Worm (Caenorhabditis elegans): ENCODE data around the gene C30F2.5.

Gene C30F2.5

DNA sequence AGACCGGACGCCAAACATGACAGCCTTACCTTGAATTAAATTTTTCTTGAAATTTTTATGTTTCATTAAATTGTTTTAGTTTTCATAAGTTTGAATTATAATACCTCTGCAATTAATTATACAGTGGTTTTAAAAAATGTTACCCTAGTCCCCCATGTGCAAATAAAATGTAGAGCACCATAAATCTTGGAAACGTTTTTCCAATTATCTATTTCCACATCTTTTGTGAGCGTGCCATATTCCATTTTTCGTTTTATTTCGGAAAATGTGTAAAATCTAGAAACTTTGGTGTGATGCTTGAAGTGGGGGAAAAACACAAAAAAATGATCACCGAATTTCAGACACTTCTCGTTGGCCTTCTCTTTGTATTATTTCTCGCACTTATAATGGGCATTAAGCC lies 28.2 kb downstream of the C30F2.5 start:
- TF ChIP-seq nhr-2 (tag; optimal IDR thresholded peaks at IDR 0.05): no peak
- no peak for TF ChIP-seq lin-32 (GFP tag; optimal IDR thresholded peaks at IDR 0.05)
- no peak for TF ChIP-seq nhr-237 (tag; optimal IDR thresholded peaks at IDR 0.05)
- no peak for TF ChIP-seq flh-1 (GFP tag; optimal IDR thresholded peaks at IDR 0.05)
- no peak for TF ChIP-seq pha-4 (tag; optimal IDR thresholded peaks at IDR 0.05)

- TF ChIP-seq cnd-1 (tag; optimal IDR thresholded peaks at IDR 0.05) (no peak), lin-32 (GFP tag; optimal IDR thresholded peaks at IDR 0.05) (no peak), ceh-83 (GFP tag; optimal IDR thresholded peaks at IDR 0.05) (no peak), tbx-8 (GFP tag; optimal IDR thresholded peaks at IDR 0.05) (no peak), flh-1 (GFP tag; optimal IDR thresholded peaks at IDR 0.05) (no peak), ceh-39 (tag; optimal IDR thresholded peaks at IDR 0.05) (no peak), nhr-28 (tag; optimal IDR thresholded peaks at IDR 0.05) (no peak), blmp-1 (tag; optimal IDR thresholded peaks at IDR 0.05) (no peak), lin-13 (tag; optimal IDR thresholded peaks at IDR 0.05) (no peak), bed-3 (GFP tag; optimal IDR thresholded peaks at IDR 0.05) (no peak), ztf-11 (tag; optimal IDR thresholded peaks at IDR 0.05) (no peak), mep-1 (tag; optimal IDR thresholded peaks at IDR 0.05) (no peak), nhr-237 (tag; optimal IDR thresholded peaks at IDR 0.05) (no peak), nhr-76 (tag; optimal IDR thresholded peaks at IDR 0.05) (no peak), unc-62 (GFP tag; optimal IDR thresholded peaks at IDR 0.05) (no peak), snpc-4 (tag; optimal IDR thresholded peaks at IDR 0.05) (no peak), ces-1 (GFP tag; optimal IDR thresholded peaks at IDR 0.05) (no peak), mab-5 (tag; optimal IDR thresholded peaks at IDR 0.05) (no peak), elt-1 (tag; optimal IDR thresholded peaks at IDR 0.05; ENCODE audit: borderline replicate concordance, insufficient read depth) (no peak), pha-4 (tag; optimal IDR thresholded peaks at IDR 0.05) (no peak)
Measured at ce11 chrX:16124290-16124689, 29.8 kb downstream of the C30F2.5 start.

DNA sequence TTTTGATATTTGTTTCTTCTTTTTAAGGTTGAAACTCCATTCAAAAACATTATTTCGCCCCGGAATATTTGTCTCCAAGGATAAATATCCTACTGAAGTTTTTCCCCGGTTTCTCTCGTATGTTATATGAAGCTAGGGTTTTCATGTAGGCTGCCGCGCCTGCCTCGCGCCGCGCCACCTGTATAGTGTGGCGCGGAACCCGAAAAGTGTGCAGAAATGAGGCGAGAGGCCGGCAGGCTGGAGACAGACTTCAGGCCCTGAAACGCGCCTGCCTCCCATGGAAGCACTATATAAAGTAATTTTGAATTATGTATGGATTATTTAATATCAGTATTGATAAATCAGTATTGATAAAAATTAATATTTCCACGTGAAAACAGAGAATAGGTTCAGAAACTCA lies 30.3 kb downstream of the C30F2.5 start:
- no peak for TF ChIP-seq tbx-8 (GFP tag; optimal IDR thresholded peaks at IDR 0.05)
- no peak for TF ChIP-seq mep-1 (tag; optimal IDR thresholded peaks at IDR 0.05)
- no peak for TF ChIP-seq blmp-1 (tag; optimal IDR thresholded peaks at IDR 0.05)
- no peak for TF ChIP-seq bed-3 (GFP tag; optimal IDR thresholded peaks at IDR 0.05)
- no peak for TF ChIP-seq unc-120 (tag; optimal IDR thresholded peaks at IDR 0.05; ENCODE audit: poor library complexity, severe bottlenecking)
- TF ChIP-seq snpc-4 (tag; optimal IDR thresholded peaks at IDR 0.05): no peak
- no peak for TF ChIP-seq lsy-2 (tag; optimal IDR thresholded peaks at IDR 0.05)
- TF ChIP-seq ztf-11 (tag; optimal IDR thresholded peaks at IDR 0.05): no peak
- no peak for TF ChIP-seq nhr-2 (tag; optimal IDR thresholded peaks at IDR 0.05)
- no peak for TF ChIP-seq sem-2 (GFP tag; optimal IDR thresholded peaks at IDR 0.05)
- no peak for TF ChIP-seq unc-62 (GFP tag; optimal IDR thresholded peaks at IDR 0.05)
- TF ChIP-seq zip-8 (tag; optimal IDR thresholded peaks at IDR 0.05): no peak

DNA sequence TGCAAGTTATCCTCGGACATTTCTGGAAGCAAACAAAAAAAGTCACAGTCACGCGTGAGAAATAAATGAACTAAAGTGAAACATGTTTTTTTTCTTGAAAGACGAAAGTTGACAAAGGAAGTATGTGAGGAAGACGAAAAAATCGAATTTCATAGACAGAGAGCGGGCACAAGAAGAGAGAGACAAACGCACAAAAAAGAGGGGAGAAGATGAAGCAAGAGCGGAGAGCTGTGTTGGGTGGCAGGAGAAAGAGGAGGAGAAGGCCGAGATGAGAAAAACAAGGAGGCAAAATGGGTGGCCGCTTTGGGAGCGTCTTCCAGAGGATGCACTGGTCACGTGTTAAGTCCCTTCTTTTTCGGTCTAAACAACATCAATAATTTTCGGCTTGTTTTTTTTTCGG lies 34.3 kb downstream of the C30F2.5 start, which contains the start of gene ZK1073.1:
Gene ZK1073.1 (minus strand): TSS at position 72 of the 400 bp plus-strand sequence.
- TF ChIP-seq unc-120 (tag; optimal IDR thresholded peaks at IDR 0.05; ENCODE audit: poor library complexity, severe bottlenecking): peak; percentile 34
- no peak for TF ChIP-seq ceh-43 (GFP tag; optimal IDR thresholded peaks at IDR 0.05)
- peak; percentile 64 for TF ChIP-seq ces-1 (GFP tag; optimal IDR thresholded peaks at IDR 0.05)
- no peak for TF ChIP-seq drap-1 (GFP tag; optimal IDR thresholded peaks at IDR 0.05)
- TF ChIP-seq nhr-76 (tag; optimal IDR thresholded peaks at IDR 0.05): no peak
- TF ChIP-seq sptf-1 (tag; optimal IDR thresholded peaks at IDR 0.05): peak; percentile 12

DNA sequence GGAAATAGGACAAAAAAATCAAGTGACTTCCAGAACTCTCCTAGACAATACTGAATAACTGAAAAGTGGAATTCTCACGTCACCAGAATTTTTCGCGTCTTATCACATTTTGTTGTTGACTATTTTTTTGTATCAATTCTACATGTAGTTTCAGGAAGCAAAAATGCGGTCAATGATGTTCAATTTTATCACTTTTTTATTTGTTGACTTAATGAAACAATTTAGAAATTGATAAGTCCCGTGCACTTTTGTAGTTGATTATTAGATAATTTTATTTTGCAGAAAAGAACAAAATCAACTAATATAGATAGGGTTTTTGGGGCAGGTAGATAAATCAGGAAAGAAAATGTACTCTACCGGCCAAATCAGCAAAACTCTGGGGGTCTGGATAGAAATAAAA lies 35.7 kb downstream of the C30F2.5 start:
- no peak for TF ChIP-seq M03D4.4 (tag; optimal IDR thresholded peaks at IDR 0.05)

DNA sequence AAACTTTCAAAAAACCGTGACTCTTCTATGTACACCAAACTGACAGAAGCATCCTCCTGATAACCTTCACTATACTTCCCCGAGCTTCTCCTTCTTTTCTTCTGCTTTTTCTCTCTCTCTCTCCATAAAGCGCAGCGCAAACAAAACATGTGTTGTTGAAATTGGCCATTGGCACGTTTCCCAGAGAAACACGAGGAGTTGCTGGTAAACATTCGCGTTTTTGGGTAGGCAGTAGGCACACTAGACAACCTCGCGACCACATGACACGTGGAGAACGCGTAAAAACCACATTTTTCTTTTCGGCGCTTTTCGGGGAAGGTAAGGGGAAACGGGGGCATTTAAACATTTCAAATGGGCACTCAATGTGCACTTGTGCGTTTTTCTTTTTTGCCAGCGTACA lies 36.6 kb downstream of the C30F2.5 start:
- no peak for TF ChIP-seq bed-3 (GFP tag; optimal IDR thresholded peaks at IDR 0.05)
- TF ChIP-seq M03D4.4 (tag; optimal IDR thresholded peaks at IDR 0.05): peak; percentile 44
- peak; percentile 0 for TF ChIP-seq pha-4 (tag; optimal IDR thresholded peaks at IDR 0.05)
